Worm (Caenorhabditis elegans): ENCODE measurements around the gene sodh-2.

sodh-2 gene

ce11 chrV:11885939-11886338 is 5.1 kb downstream of the sodh-2 start:
- TF ChIP-seq ham-2 (GFP tag; optimal IDR thresholded peaks at IDR 0.05) = no peak
- no peak for TF ChIP-seq nhr-2 (tag; optimal IDR thresholded peaks at IDR 0.05)
- TF ChIP-seq lin-32 (GFP tag; optimal IDR thresholded peaks at IDR 0.05) = no peak
- no peak for TF ChIP-seq unc-39 (tag; optimal IDR thresholded peaks at IDR 0.05)
- no peak for TF ChIP-seq lin-13 (tag; optimal IDR thresholded peaks at IDR 0.05)
- no peak for TF ChIP-seq unc-120 (tag; optimal IDR thresholded peaks at IDR 0.05; ENCODE audit: poor library complexity, severe bottlenecking)
- TF ChIP-seq ztf-11 (tag; optimal IDR thresholded peaks at IDR 0.05) = no peak
- no peak for TF ChIP-seq ceh-39 (tag; optimal IDR thresholded peaks at IDR 0.05)
- TF ChIP-seq cnd-1 (tag; optimal IDR thresholded peaks at IDR 0.05) = no peak
- TF ChIP-seq flh-1 (GFP tag; optimal IDR thresholded peaks at IDR 0.05) = no peak
- TF ChIP-seq M03D4.4 (tag; optimal IDR thresholded peaks at IDR 0.05) = no peak
- TF ChIP-seq nhr-237 (tag; optimal IDR thresholded peaks at IDR 0.05) = no peak
- TF ChIP-seq elt-3 (tag; optimal IDR thresholded peaks at IDR 0.05) = no peak
- TF ChIP-seq hlh-1 (tag; optimal IDR thresholded peaks at IDR 0.05) = no peak

ce11 chrV:11885087-11885486 is 6.0 kb downstream of the sodh-2 start:
- TF ChIP-seq nhr-237 (tag; optimal IDR thresholded peaks at IDR 0.05) = no peak

- no peak for TF ChIP-seq nhr-76 (tag; optimal IDR thresholded peaks at IDR 0.05)
- no peak for TF ChIP-seq drap-1 (GFP tag; optimal IDR thresholded peaks at IDR 0.05)
- no peak for TF ChIP-seq bed-3 (GFP tag; optimal IDR thresholded peaks at IDR 0.05)
Measured at ce11 chrV:11883215-11883614, 7.8 kb downstream of the sodh-2 start.

ce11 chrV:11879732-11880131 is 11.3 kb downstream of the sodh-2 start, which contains the start of gene sulp-5:
sulp-5 (plus strand) TSS chrV:11880032.
- TF ChIP-seq mep-1 (tag; optimal IDR thresholded peaks at IDR 0.05) (no peak), ztf-11 (tag; optimal IDR thresholded peaks at IDR 0.05) (no peak), lin-13 (tag; optimal IDR thresholded peaks at IDR 0.05) (no peak), unc-62 (GFP tag; optimal IDR thresholded peaks at IDR 0.05) (no peak), nhr-76 (tag; optimal IDR thresholded peaks at IDR 0.05) (no peak), mls-2 (tag; optimal IDR thresholded peaks at IDR 0.05) (no peak), blmp-1 (tag; optimal IDR thresholded peaks at IDR 0.05) (no peak), unc-120 (tag; optimal IDR thresholded peaks at IDR 0.05; ENCODE audit: poor library complexity, severe bottlenecking) (no peak), drap-1 (GFP tag; optimal IDR thresholded peaks at IDR 0.05) (no peak), ham-2 (GFP tag; optimal IDR thresholded peaks at IDR 0.05) (no peak), ces-1 (GFP tag; optimal IDR thresholded peaks at IDR 0.05) (no peak)

- TF ChIP-seq elt-3 (tag; optimal IDR thresholded peaks at IDR 0.05) (no peak), nhr-237 (tag; optimal IDR thresholded peaks at IDR 0.05) (no peak), pha-4 (tag; optimal IDR thresholded peaks at IDR 0.05) (no peak), ces-1 (GFP tag; optimal IDR thresholded peaks at IDR 0.05) (no peak), mls-2 (tag; optimal IDR thresholded peaks at IDR 0.05) (no peak), lin-13 (tag; optimal IDR thresholded peaks at IDR 0.05) (no peak), flh-1 (GFP tag; optimal IDR thresholded peaks at IDR 0.05) (no peak), ceh-43 (GFP tag; optimal IDR thresholded peaks at IDR 0.05) (no peak), unc-39 (tag; optimal IDR thresholded peaks at IDR 0.05) (no peak), zip-8 (tag; optimal IDR thresholded peaks at IDR 0.05) (no peak), ceh-83 (GFP tag; optimal IDR thresholded peaks at IDR 0.05) (no peak), M03D4.4 (tag; optimal IDR thresholded peaks at IDR 0.05) (no peak)
Measured at ce11 chrV:11876657-11877056, 14.4 kb downstream of the sodh-2 start.

ce11 chrV:11875060-11875459 is 16.0 kb downstream of the sodh-2 start, which contains the start of gene sulp-4:
sulp-4 (plus strand) TSS chrV:11875360.
- TF ChIP-seq unc-39 (tag; optimal IDR thresholded peaks at IDR 0.05) = no peak
- TF ChIP-seq unc-62 (GFP tag; optimal IDR thresholded peaks at IDR 0.05) = no peak
- TF ChIP-seq snpc-4 (tag; optimal IDR thresholded peaks at IDR 0.05) = no peak
- TF ChIP-seq nhr-28 (tag; optimal IDR thresholded peaks at IDR 0.05) = no peak
- no peak for TF ChIP-seq hlh-1 (tag; optimal IDR thresholded peaks at IDR 0.05)
- no peak for TF ChIP-seq mep-1 (tag; optimal IDR thresholded peaks at IDR 0.05)
- TF ChIP-seq ztf-11 (tag; optimal IDR thresholded peaks at IDR 0.05) = no peak
- no peak for TF ChIP-seq lin-32 (GFP tag; optimal IDR thresholded peaks at IDR 0.05)
- TF ChIP-seq ham-2 (GFP tag; optimal IDR thresholded peaks at IDR 0.05) = no peak
- no peak for TF ChIP-seq lsy-2 (tag; optimal IDR thresholded peaks at IDR 0.05)
- TF ChIP-seq bed-3 (GFP tag; optimal IDR thresholded peaks at IDR 0.05) = no peak
- no peak for TF ChIP-seq ceh-43 (GFP tag; optimal IDR thresholded peaks at IDR 0.05)
- no peak for TF ChIP-seq ceh-83 (GFP tag; optimal IDR thresholded peaks at IDR 0.05)
- no peak for TF ChIP-seq M03D4.4 (tag; optimal IDR thresholded peaks at IDR 0.05)
- no peak for TF ChIP-seq nhr-2 (tag; optimal IDR thresholded peaks at IDR 0.05)
- no peak for TF ChIP-seq sptf-1 (tag; optimal IDR thresholded peaks at IDR 0.05)
- no peak for TF ChIP-seq pha-4 (tag; optimal IDR thresholded peaks at IDR 0.05)
- no peak for TF ChIP-seq mab-5 (tag; optimal IDR thresholded peaks at IDR 0.05)
- no peak for TF ChIP-seq drap-1 (GFP tag; optimal IDR thresholded peaks at IDR 0.05)

Data from whole organism, mixed stage, embryonic.